Fruit fly (Drosophila melanogaster): ENCODE results near the gene Svip.
A peak's percentile ranks its signal among the peaks of the same experiment; 100 is the strongest.

Svip gene

dm6 chr3L:9397156-9397555, 38.4 kb downstream of the Svip start (continued):
- TF ChIP-seq CG12659 (GFP tag; optimal IDR thresholded peaks at IDR 0.05): peak; percentile 20
- peak; percentile 83; the same call in 2 of the 3 replicates for TF ChIP-seq Dbx (GFP tag; IDR thresholded peaks at IDR 0.05)
- TF ChIP-seq CG11504 (tag; optimal IDR thresholded peaks at IDR 0.05): peak; percentile 43
- peak; percentile 55; the same call in 2 of the 3 replicates for TF ChIP-seq so (GFP tag; IDR thresholded peaks at IDR 0.05)
- peak; percentile 47 for TF ChIP-seq odd (GFP tag; optimal IDR thresholded peaks at IDR 0.05)
- no peak for TF ChIP-seq Dip2 (GFP tag; IDR thresholded peaks at IDR 0.05)
- no peak; the same call in 2 of the 3 replicates for TF ChIP-seq C15 (GFP tag; IDR thresholded peaks at IDR 0.05)
- no peak for TF ChIP-seq pros (GFP tag; optimal IDR thresholded peaks at IDR 0.05)
- TF ChIP-seq ewg (GFP tag; optimal IDR thresholded peaks at IDR 0.05): no peak
- peak; percentile 60 for TF ChIP-seq CG2120 (GFP tag; optimal IDR thresholded peaks at IDR 0.05)
- peak in 1 of 2 experiments; percentile 4 for TF ChIP-seq bsh (GFP tag; optimal IDR thresholded peaks at IDR 0.05)
- no peak for TF ChIP-seq CG10979 (tag; optimal IDR thresholded peaks at IDR 0.05)
- TF ChIP-seq lbe (GFP tag; optimal IDR thresholded peaks at IDR 0.05): peak; percentile 16
- TF ChIP-seq CG4707 (GFP tag; optimal IDR thresholded peaks at IDR 0.05): peak; percentile 34
- no peak for TF ChIP-seq croc (GFP tag; conservative IDR thresholded peaks at IDR 0.05)
- peak; percentile 78 for TF ChIP-seq CG12769 (tag; optimal IDR thresholded peaks at IDR 0.05)
- peak; percentile 82 for TF ChIP-seq fd64A (GFP tag; optimal IDR thresholded peaks at IDR 0.05)
- peak; percentile 24; the same call in 1 of the 2 replicates for TF ChIP-seq E2f1 (GFP tag; IDR thresholded peaks at IDR 0.05)
- TF ChIP-seq CG16815 (GFP tag; optimal IDR thresholded peaks at IDR 0.05): no peak
- peak; percentile 42 for TF ChIP-seq CG33557 (GFP tag; optimal IDR thresholded peaks at IDR 0.05)
- TF ChIP-seq PHDP (tag; optimal IDR thresholded peaks at IDR 0.05): peak; percentile 51
- peak; percentile 66 for TF ChIP-seq CG10209 (GFP tag; optimal IDR thresholded peaks at IDR 0.05)
- no peak for TF ChIP-seq Abd-B (GFP tag; optimal IDR thresholded peaks at IDR 0.05)
- peak; percentile 84 for TF ChIP-seq eyg (GFP tag; optimal IDR thresholded peaks at IDR 0.05)
- TF ChIP-seq gsb (GFP tag; IDR thresholded peaks at IDR 0.05): peak; percentile 35; the same call in 1 of the 2 replicates
- peak; percentile 19 for TF ChIP-seq D19A (tag; optimal IDR thresholded peaks at IDR 0.05)
- peak; percentile 53; the same call in 1 of the 2 replicates for TF ChIP-seq stc (GFP tag; IDR thresholded peaks at IDR 0.05)
- no peak for TF ChIP-seq pita (GFP tag; optimal IDR thresholded peaks at IDR 0.05)
- TF ChIP-seq CG30431 (GFP tag; optimal IDR thresholded peaks at IDR 0.05): no peak
- peak; percentile 82 for TF ChIP-seq scrt (GFP tag; optimal IDR thresholded peaks at IDR 0.05)
- TF ChIP-seq crol (GFP tag; IDR thresholded peaks at IDR 0.05): no peak
- TF ChIP-seq Oaz (GFP tag; IDR thresholded peaks at IDR 0.05): no peak
- no peak for TF ChIP-seq dimm (GFP tag; IDR thresholded peaks at IDR 0.05)
- TF ChIP-seq gce (GFP tag; IDR thresholded peaks at IDR 0.05): no peak
- no peak for TF ChIP-seq CG11093 (GFP tag; IDR thresholded peaks at IDR 0.05)
- peak; percentile 67 for TF ChIP-seq CG17568 (GFP tag; optimal IDR thresholded peaks at IDR 0.05)
- TF ChIP-seq Med (GFP tag): peak; percentile 92
- TF ChIP-seq Deaf1 (tag; optimal IDR thresholded peaks at IDR 0.05): peak; percentile 2
- TF ChIP-seq CG7745 (tag; optimal IDR thresholded peaks at IDR 0.05): no peak
- peak; percentile 10 for TF ChIP-seq emc (GFP tag; optimal IDR thresholded peaks at IDR 0.05)
- no peak for TF ChIP-seq NC2α (GFP tag; optimal IDR thresholded peaks at IDR 0.05)
- no peak for TF ChIP-seq lola (GFP tag; optimal IDR thresholded peaks at IDR 0.05)
- no peak for TF ChIP-seq gt (GFP tag; IDR thresholded peaks at IDR 0.05)
- no peak for TF ChIP-seq otp (GFP tag; IDR thresholded peaks at IDR 0.05)
- TF ChIP-seq Hsf (GFP tag; optimal IDR thresholded peaks at IDR 0.05): no peak
- no peak for TF ChIP-seq CG17361 (GFP tag; IDR thresholded peaks at IDR 0.05)
- peak in 1 of 2 experiments; percentile 1 for TF ChIP-seq chif (GFP tag; optimal IDR thresholded peaks at IDR 0.05)
- no peak for TF ChIP-seq CG10431 (GFP tag; optimal IDR thresholded peaks at IDR 0.05)
- TF ChIP-seq sob (GFP tag; IDR thresholded peaks at IDR 0.05): peak; percentile 76
- TF ChIP-seq CG12104 (GFP tag; optimal IDR thresholded peaks at IDR 0.05): peak; percentile 62
- no peak for TF ChIP-seq CG9215 (GFP tag; IDR thresholded peaks at IDR 0.05)
